Worm (Caenorhabditis elegans): ENCODE data around the gene chil-4.

ce11 chrII:9828502-9828901, 27.0 kb downstream of the chil-4 start:
- TF ChIP-seq T22C8.4 (GFP tag; IDR thresholded peaks at IDR 0.05) (no peak), flt-1 (GFP tag; IDR thresholded peaks at IDR 0.05) (no peak), cog-1 (tag; optimal IDR thresholded peaks at IDR 0.05) (no peak), med-1 (GFP tag; optimal IDR thresholded peaks at IDR 0.05; ENCODE audit: insufficient read depth) (no peak), ref-1 (GFP tag; conservative IDR thresholded peaks at IDR 0.05) (no peak), klf-2 (GFP tag; conservative IDR thresholded peaks at IDR 0.05) (no peak), ztf-23 (GFP tag; IDR thresholded peaks at IDR 0.05) (no peak), ztf-29 (GFP tag; IDR thresholded peaks at IDR 0.05) (no peak), tab-1 (GFP tag; IDR thresholded peaks at IDR 0.05) (no peak)
